Worm (Caenorhabditis elegans) whole organism, late embryonic: ENCODE measurements around the gene elo-2.

Experiments used
- C38D4.7 ChIP-seq: fragments of 200-800 bp; sonication (Bioruptor generic); optimal IDR thresholded peaks from 2 replicates; lab custom pipeline; 2018; ENCODE audit warnings: mild to moderate bottlenecking, missing genetic modification characterization, moderate library complexity, missing compliant biosample characterization
- K09A11.1 ChIP-seq: sonication (generic microtip); optimal IDR thresholded peaks from 2 replicates; lab custom pipeline; 2017; ENCODE audit warnings: antibody characterized with exemption, mild to moderate bottlenecking, missing genetic modification characterization, missing compliant biosample characterization; ENCODE audit not compliant: insufficient read depth
- T23F11.4 ChIP-seq: fragments of 200-800 bp; sonication (Bioruptor generic); optimal IDR thresholded peaks from 2 replicates; lab custom pipeline; 2018; ENCODE audit warnings: mild to moderate bottlenecking, missing genetic modification characterization, missing compliant biosample characterization
- Y22D7AL.16 ChIP-seq: sonication (generic microtip); optimal IDR thresholded peaks from 2 replicates; lab custom pipeline; 2016; ENCODE audit warnings: missing genetic modification characterization, missing compliant biosample characterization
- ceh-18 ChIP-seq: sonication (generic microtip); optimal IDR thresholded peaks from 2 replicates; lab custom pipeline; 2016; ENCODE audit warnings: missing genetic modification characterization, missing compliant biosample characterization
- ceh-19 ChIP-seq: fragments of 200-800 bp; sonication (Bioruptor generic); optimal IDR thresholded peaks from 2 replicates; lab custom pipeline; 2018; ENCODE audit warnings: mild to moderate bottlenecking, missing genetic modification characterization, missing compliant biosample characterization
- ceh-2 ChIP-seq: sonication (generic microtip); optimal IDR thresholded peaks from 2 replicates; lab custom pipeline; 2016; ENCODE audit warnings: missing genotype, missing genetic modification characterization, missing compliant biosample characterization
- ceh-24 ChIP-seq: sonication (generic microtip); optimal IDR thresholded peaks from 2 replicates; lab custom pipeline; 2016; ENCODE audit warnings: mild to moderate bottlenecking, missing genetic modification characterization, missing compliant biosample characterization
- ceh-30 ChIP-seq: fragments of 150-350 bp; optimal IDR thresholded peaks from 2 replicates; lab custom pipeline; 2014; ENCODE audit warnings: missing biosample characterization, missing genetic modification characterization
- ceh-31 ChIP-seq: sonication (generic microtip); optimal IDR thresholded peaks from 2 replicates; lab custom pipeline; 2016; ENCODE audit warnings: missing genetic modification characterization, missing compliant biosample characterization
- ceh-6 ChIP-seq: fragments of 200-800 bp; sonication (Bioruptor generic); optimal IDR thresholded peaks from 2 replicates; lab custom pipeline; 2018; ENCODE audit warnings: mild to moderate bottlenecking, missing genetic modification characterization, missing compliant biosample characterization
- ceh-9 ChIP-seq: sonication (generic microtip); optimal IDR thresholded peaks from 2 replicates; lab custom pipeline; 2016; ENCODE audit warnings: mild to moderate bottlenecking, missing genetic modification characterization, inconsistent platforms, missing compliant biosample characterization
- dmd-4 ChIP-seq: sonication (generic microtip); optimal IDR thresholded peaks from 2 replicates; lab custom pipeline; 2016; ENCODE audit warnings: borderline replicate concordance, missing genetic modification characterization, missing compliant biosample characterization
- dve-1 ChIP-seq: sonication (generic microtip); optimal IDR thresholded peaks from 2 replicates; lab custom pipeline; 2017; ENCODE audit warnings: antibody characterized with exemption, mild to moderate bottlenecking, missing genetic modification characterization, missing compliant biosample characterization
- elt-2 ChIP-seq: sonication (generic microtip); optimal IDR thresholded peaks from 2 replicates; lab custom pipeline; 2016; ENCODE audit warnings: missing genetic modification reagents, missing genetic modification characterization, missing compliant biosample characterization
- elt-4 ChIP-seq: sonication (generic microtip); optimal IDR thresholded peaks from 2 replicates; lab custom pipeline; 2016; ENCODE audit warnings: missing genetic modification characterization, missing compliant biosample characterization
- fax-1 ChIP-seq: sonication (generic microtip); optimal IDR thresholded peaks from 2 replicates; lab custom pipeline; 2016; ENCODE audit warnings: missing genotype, missing genetic modification characterization, missing compliant biosample characterization
- fkh-6 ChIP-seq: sonication (generic microtip); optimal IDR thresholded peaks from 2 replicates; lab custom pipeline; 2016; ENCODE audit warnings: missing genetic modification characterization, missing compliant biosample characterization
- gmeb-2 ChIP-seq: sonication (generic microtip); optimal IDR thresholded peaks from 2 replicates; lab custom pipeline; 2016; ENCODE audit warnings: missing genetic modification characterization, inconsistent platforms, missing compliant biosample characterization
- hlh-13 ChIP-seq: fragments of 200-800 bp; sonication (Bioruptor generic); optimal IDR thresholded peaks from 2 replicates; lab custom pipeline; 2018; ENCODE audit warnings: mild to moderate bottlenecking, missing genetic modification characterization, missing compliant biosample characterization
- hlh-6 ChIP-seq: sonication (generic microtip); optimal IDR thresholded peaks from 2 replicates; lab custom pipeline; 2016; ENCODE audit warnings: missing genotype, missing genetic modification characterization, missing compliant biosample characterization
- hlh-8 ChIP-seq: sonication (generic microtip); optimal IDR thresholded peaks from 2 replicates; lab custom pipeline; 2016; ENCODE audit warnings: missing genotype, missing genetic modification characterization, missing compliant biosample characterization
- lim-6 ChIP-seq: sonication (generic microtip); optimal IDR thresholded peaks from 2 replicates; lab custom pipeline; 2016; ENCODE audit warnings: missing genetic modification characterization, missing compliant biosample characterization
- madf-2 ChIP-seq: sonication (generic microtip); optimal IDR thresholded peaks from 2 replicates; lab custom pipeline; 2017; ENCODE audit warnings: missing genetic modification characterization, missing compliant biosample characterization
- nhr-11 ChIP-seq: fragments of 150-350 bp; optimal IDR thresholded peaks from 2 replicates; lab custom pipeline; 2014; ENCODE audit warnings: missing biosample characterization, missing genetic modification characterization
- nhr-232 ChIP-seq: sonication (generic microtip); optimal IDR thresholded peaks from 2 replicates; lab custom pipeline; 2016; ENCODE audit warnings: missing genetic modification characterization, missing compliant biosample characterization
- npax-4 ChIP-seq: sonication (generic microtip); optimal IDR thresholded peaks from 2 replicates; lab custom pipeline; 2016; ENCODE audit warnings: missing genetic modification characterization, missing compliant biosample characterization
- pag-3 ChIP-seq: sonication (generic microtip); optimal IDR thresholded peaks from 2 replicates; lab custom pipeline; 2016; ENCODE audit warnings: missing compliant biosample characterization, missing genetic modification characterization, borderline replicate concordance
- pha-2 ChIP-seq: sonication (generic microtip); optimal IDR thresholded peaks from 2 replicates; lab custom pipeline; 2017; ENCODE audit warnings: mild to moderate bottlenecking, missing genetic modification characterization, missing compliant biosample characterization
- pqm-1 ChIP-seq: sonication (generic microtip); optimal IDR thresholded peaks from 2 replicates; lab custom pipeline; 2016; ENCODE audit warnings: missing genetic modification characterization, missing compliant biosample characterization
- pros-1 ChIP-seq: fragments of 150-350 bp; optimal IDR thresholded peaks from 2 replicates; lab custom pipeline; 2014; ENCODE audit warnings: missing biosample characterization, missing genetic modification reagents, missing genetic modification characterization
- ref-2 ChIP-seq: sonication (generic microtip); optimal IDR thresholded peaks from 2 replicates; lab custom pipeline; 2016; ENCODE audit warnings: missing genetic modification characterization, missing compliant biosample characterization
- rnt-1 ChIP-seq: sonication (generic microtip); optimal IDR thresholded peaks from 2 replicates; lab custom pipeline; 2016; ENCODE audit warnings: missing genetic modification characterization, missing compliant biosample characterization
- sdc-2 ChIP-seq: sonication (generic microtip); optimal IDR thresholded peaks from 2 replicates; lab custom pipeline; 2016; ENCODE audit warnings: missing genotype, missing genetic modification characterization, missing compliant biosample characterization
- syd-9 ChIP-seq: sonication (generic microtip); optimal IDR thresholded peaks from 2 replicates; lab custom pipeline; 2016; ENCODE audit warnings: mild to moderate bottlenecking, missing genetic modification characterization, moderate library complexity, missing compliant biosample characterization
- tbx-2 ChIP-seq: sonication (generic microtip); optimal IDR thresholded peaks from 2 replicates; lab custom pipeline; 2016; ENCODE audit warnings: missing genetic modification characterization, missing compliant biosample characterization
- tbx-7 ChIP-seq: sonication (generic microtip); optimal IDR thresholded peaks from 2 replicates; lab custom pipeline; 2016; ENCODE audit warnings: missing genotype, missing genetic modification characterization, missing compliant biosample characterization
- ttx-3 ChIP-seq: sonication (generic microtip); optimal IDR thresholded peaks from 2 replicates; lab custom pipeline; 2016; ENCODE audit warnings: missing genetic modification reagents, missing genetic modification characterization, missing compliant biosample characterization
- unc-55 ChIP-seq: sonication (generic microtip); optimal IDR thresholded peaks from 2 replicates; lab custom pipeline; 2017; ENCODE audit warnings: missing biosample characterization, missing genetic modification reagents, missing genetic modification characterization
- zip-5 ChIP-seq: sonication (generic microtip); optimal IDR thresholded peaks from 2 replicates; lab custom pipeline; 2016; ENCODE audit warnings: missing genetic modification characterization, missing compliant biosample characterization
- ztf-16 ChIP-seq: sonication (generic microtip); optimal IDR thresholded peaks from 2 replicates; lab custom pipeline; 2017; ENCODE audit warnings: missing genetic modification characterization, missing compliant biosample characterization

elo-2 gene

DNA sequence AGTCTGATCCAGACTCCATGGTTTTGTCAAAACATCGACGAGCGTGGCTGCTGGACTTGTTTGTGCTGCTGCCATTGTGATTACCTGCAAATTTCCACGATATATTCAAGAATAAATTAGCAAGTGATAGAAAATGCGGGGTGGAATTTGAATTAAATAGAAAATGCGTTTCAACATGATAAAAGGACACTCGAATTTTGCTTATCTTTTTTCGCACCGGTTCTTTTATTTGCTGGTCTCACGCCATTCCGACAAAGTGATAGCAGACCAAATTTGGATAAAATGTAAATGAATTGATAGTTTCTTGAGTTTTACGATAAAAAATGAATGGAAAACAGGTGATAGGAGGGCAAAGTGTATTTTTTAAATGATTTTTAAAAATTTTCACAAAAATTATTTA lies at the start of gene elo-2:
elo-2 (minus strand) TSS at position 84 of the 400 bp plus-strand sequence.
- no peak for TF ChIP-seq ceh-9 (tag; lab: Kevin White, UChicago)
- TF ChIP-seq elt-2, result peak; percentile 28
- no peak for TF ChIP-seq ceh-6 (GFP tag; lab: Kevin White, UChicago)

ce11 chrIV:17490679-17491078 lies 23.5 kb upstream of the elo-2 start, which contains the start of gene nas-6:
TSS of gene nas-6 (minus strand) at chrIV:17490779.
- TF ChIP-seq fax-1 (no peak), ztf-16 (tag; lab: Kevin White, UChicago) (no peak), nhr-11 (tag; lab: Kevin White, UChicago) (no peak), gmeb-2 (no peak)

- no peak for TF ChIP-seq syd-9 (tag; lab: Kevin White, UChicago)
Measured at ce11 chrIV:17483230-17483629, 16.0 kb upstream of the elo-2 start, which contains the start of gene rabr-2. TSS of gene rabr-2 (minus strand) at chrIV:17483330.

- TF ChIP-seq tbx-2 (tag; lab: Kevin White, UChicago) (no peak), hlh-13 (GFP tag; lab: Kevin White, UChicago) (no peak), pha-2 (no peak), lim-6 (tag; lab: Kevin White, UChicago) (no peak), sdc-2 (tag; lab: Kevin White, UChicago) (no peak), ceh-18 (tag; lab: Kevin White, UChicago) (no peak), madf-2 (tag; lab: Kevin White, UChicago) (no peak), zip-5 (no peak), hlh-6 (tag; lab: Kevin White, UChicago) (no peak), ceh-2 (no peak), ceh-31 (tag; lab: Kevin White, UChicago) (no peak), pqm-1 (no peak), tbx-7 (tag; lab: Kevin White, UChicago) (no peak), ceh-19 (GFP tag; lab: Kevin White, UChicago) (no peak)
Measured at ce11 chrIV:17475743-17476142, 8.5 kb upstream of the elo-2 start, which contains the start of gene grl-24. TSS of gene grl-24 (minus strand) at chrIV:17475843.

- TF ChIP-seq T23F11.4 (GFP tag; lab: Kevin White, UChicago) (no peak), fkh-6 (tag; lab: Kevin White, UChicago) (no peak), ttx-3 (tag; lab: Kevin White, UChicago) (no peak), ceh-30 (no peak), elt-4 (tag; lab: Kevin White, UChicago) (no peak), npax-4 (tag; lab: Kevin White, UChicago) (no peak), sdc-2 (tag; lab: Kevin White, UChicago) (no peak), ceh-31 (tag; lab: Kevin White, UChicago) (no peak), ceh-24 (tag; lab: Kevin White, UChicago) (no peak), pag-3 (tag; lab: Kevin White, UChicago) (no peak), rnt-1 (tag; lab: Kevin White, UChicago) (no peak), nhr-232 (tag; lab: Kevin White, UChicago) (no peak), hlh-8 (tag; lab: Kevin White, UChicago) (no peak)
- TF ChIP-seq, all 69 proteins: peak for 0
Measured at ce11 chrIV:17475242-17475641, 8.0 kb upstream of the elo-2 start, which contains the start of gene F11E6.9. TSS of gene F11E6.9 (minus strand) at chrIV:17475342.

DNA sequence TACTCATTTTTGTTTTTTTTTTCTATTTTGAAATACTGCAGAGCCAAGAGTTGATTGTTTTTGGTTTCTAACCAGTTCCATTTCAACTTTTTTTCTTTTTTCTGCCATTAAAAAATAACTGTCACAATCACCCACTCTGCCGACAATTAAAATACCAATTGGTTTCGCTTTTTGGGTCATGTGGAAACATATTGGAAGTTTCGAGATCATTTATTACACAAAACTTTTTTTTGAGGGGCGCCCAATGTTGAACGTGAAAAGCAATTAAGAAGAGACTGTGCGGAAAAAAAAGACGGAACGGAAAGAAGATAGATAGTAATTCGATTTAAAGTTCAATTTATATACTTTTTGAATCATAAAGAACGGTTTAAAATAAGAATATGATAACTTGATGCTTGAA lies 6.8 kb upstream of the elo-2 start:
- TF ChIP-seq pha-2, result no peak
- TF ChIP-seq K09A11.1 (tag; lab: Kevin White, UChicago), result no peak
- TF ChIP-seq unc-55 (GFP tag; lab: Kevin White, UChicago), result no peak
- no peak for TF ChIP-seq nhr-11 (tag; lab: Kevin White, UChicago)
- TF ChIP-seq ceh-6 (GFP tag; lab: Kevin White, UChicago), result no peak
- TF ChIP-seq fkh-6 (tag; lab: Kevin White, UChicago), result no peak
- no peak for TF ChIP-seq ceh-31 (tag; lab: Kevin White, UChicago)
- TF ChIP-seq tbx-7 (tag; lab: Kevin White, UChicago), result no peak
- TF ChIP-seq ztf-16 (tag; lab: Kevin White, UChicago), result no peak
- TF ChIP-seq tbx-2 (tag; lab: Kevin White, UChicago), result no peak
- TF ChIP-seq dve-1 (tag; lab: Kevin White, UChicago), result no peak
- no peak for TF ChIP-seq dmd-4
- no peak for TF ChIP-seq ref-2 (tag; lab: Kevin White, UChicago)
- no peak for TF ChIP-seq pros-1 (tag; lab: Kevin White, UChicago)
- TF ChIP-seq madf-2 (tag; lab: Kevin White, UChicago), result no peak
- TF ChIP-seq C38D4.7 (GFP tag; lab: Kevin White, UChicago), result no peak
- TF ChIP-seq gmeb-2, result no peak
- no peak for TF ChIP-seq Y22D7AL.16 (tag; lab: Kevin White, UChicago)
